Worm (Caenorhabditis elegans) whole organism, late embryonic: ENCODE results near the gene B0334.4.

Experiments used
- pqm-1 ChIP-seq: sonication (generic microtip); optimal IDR thresholded peaks from 2 replicates; lab custom pipeline; 2016; ENCODE audit warnings: missing genetic modification characterization, missing compliant biosample characterization
- syd-9 ChIP-seq: sonication (generic microtip); optimal IDR thresholded peaks from 2 replicates; lab custom pipeline; 2016; ENCODE audit warnings: mild to moderate bottlenecking, missing genetic modification characterization, moderate library complexity, missing compliant biosample characterization
- unc-86 ChIP-seq: sonication (generic microtip); optimal IDR thresholded peaks from 2 replicates; lab custom pipeline; 2016; ENCODE audit warnings: missing genetic modification characterization, missing compliant biosample characterization

ce11 chrII:11537115-11537514 lies 41.6 kb downstream of the B0334.4 start:
- TF ChIP-seq pqm-1 (tag; lab: Kevin White, UChicago) (no peak), syd-9 (peak; percentile 32), unc-86 (tag; lab: Kevin White, UChicago) (no peak)
